Fruit fly (Drosophila melanogaster) whole organism, embryonic: ENCODE data around the gene CG11726.

ENCODE experiments used
- ATbp ChIP-seq: fragments of 200-800 bp; sonication (Bioruptor generic); optimal IDR thresholded peaks from 2 replicates; lab custom pipeline; 2017; ENCODE audit warnings: missing biosample characterization, mild to moderate bottlenecking, missing genetic modification characterization, missing genetic modification reagents
- Awh ChIP-seq: fragments of 200-800 bp; sonication (Bioruptor generic); IDR thresholded peaks from 2 replicates; pipeline ENCODE4, ENCODE4 v1.3.6; 2022; ENCODE audit warnings: missing biosample characterization, missing genetic modification characterization
- B-H1 ChIP-seq: fragments of 200-800 bp; sonication (Bioruptor generic); IDR thresholded peaks from 3 replicates; pipeline ENCODE4 v1.3.6; 2022; ENCODE audit warnings: missing biosample characterization, missing genetic modification characterization
- CG12104 ChIP-seq: fragments of 200-800 bp; sonication (Bioruptor generic); optimal IDR thresholded peaks from 3 replicates; lab custom pipeline; 2016; ENCODE audit warnings: missing biosample characterization, missing genetic modification characterization
- CG12219 ChIP-seq: fragments of 200-800 bp; sonication (Bioruptor generic); optimal IDR thresholded peaks from 3 replicates; lab custom pipeline; 2018; ENCODE audit warnings: missing biosample characterization, mild to moderate bottlenecking, missing genetic modification characterization
- CG13775 ChIP-seq: fragments of 200-800 bp; sonication (Bioruptor generic); optimal IDR thresholded peaks from 3 replicates; lab custom pipeline; 2017; ENCODE audit warnings: missing biosample characterization, mild to moderate bottlenecking, missing genetic modification characterization
- CG15073 ChIP-seq: fragments of 200-800 bp; sonication (Bioruptor generic); optimal IDR thresholded peaks from 2 replicates; lab custom pipeline; 2016; ENCODE audit warnings: missing biosample characterization, missing genetic modification characterization
- CG1603 ChIP-seq: fragments of 200-800 bp; sonication (Bioruptor generic); optimal IDR thresholded peaks from 2 replicates; lab custom pipeline; 2019; ENCODE audit warnings: missing biosample characterization, mild to moderate bottlenecking, missing genetic modification characterization, moderate library complexity
- CG18599 ChIP-seq: fragments of 200-800 bp; sonication (Bioruptor generic); optimal IDR thresholded peaks from 3 replicates; lab custom pipeline; 2017; ENCODE audit warnings: missing biosample characterization, missing genetic modification characterization, mild to moderate bottlenecking, moderate library complexity, missing genetic modification reagents
- CG2202 ChIP-seq: fragments of 200-800 bp; sonication (Bioruptor generic); optimal IDR thresholded peaks from 2 replicates; lab custom pipeline; 2018; ENCODE audit warnings: missing biosample characterization, mild to moderate bottlenecking, missing genetic modification characterization
- CG2678 ChIP-seq: fragments of 200-800 bp; sonication (Bioruptor generic); optimal IDR thresholded peaks from 3 replicates; lab custom pipeline; 2019; ENCODE audit warnings: missing biosample characterization, mild to moderate bottlenecking, missing genetic modification characterization, moderate library complexity
- CG3726 ChIP-seq: fragments of 200-800 bp; sonication (Bioruptor generic); IDR thresholded peaks from 3 replicates; pipeline ENCODE4, ENCODE4 v1.3.6; 2022; ENCODE audit warnings: missing biosample characterization, missing genetic modification characterization
- CG43689 ChIP-seq: fragments of 200-800 bp; sonication (Bioruptor generic); IDR thresholded peaks from 2 replicates; pipeline ENCODE4 v1.3.6; 2022; ENCODE audit warnings: missing biosample characterization, missing genetic modification characterization
- CG4730 ChIP-seq: fragments of 200-800 bp; sonication (Bioruptor generic); IDR thresholded peaks from 2 replicates; pipeline ENCODE4 v1.3.6; 2022; ENCODE audit warnings: missing biosample characterization, missing genetic modification characterization
- CG6272 ChIP-seq: fragments of 200-800 bp; sonication (Bioruptor generic); IDR thresholded peaks from 2 replicates; pipeline ENCODE4 v1.3.6; 2022; ENCODE audit warnings: missing biosample characterization, missing genetic modification characterization
- CG7372 ChIP-seq: fragments of 200-800 bp; sonication (Bioruptor generic); IDR thresholded peaks from 2 replicates; pipeline ENCODE4 v1.3.6; 2022; ENCODE audit warnings: missing biosample characterization, missing genetic modification characterization
- CG7556 ChIP-seq: fragments of 200-800 bp; sonication (Bioruptor generic); optimal IDR thresholded peaks from 2 replicates; lab custom pipeline; 2017; ENCODE audit warnings: missing biosample characterization, mild to moderate bottlenecking, missing genetic modification characterization
- CG8281 ChIP-seq: fragments of 200-800 bp; sonication (Bioruptor generic); optimal IDR thresholded peaks from 2 replicates; lab custom pipeline; 2018; ENCODE audit warnings: missing biosample characterization, mild to moderate bottlenecking, missing genetic modification characterization, moderate library complexity
- CG8290 ChIP-seq, 3 experiments: fragments of 200-800 bp; sonication (Bioruptor generic); optimal IDR thresholded peaks; 2 replicates each; lab custom pipeline; 2016 to 2019; ENCODE audit warnings: missing biosample characterization in 3 of 3, missing genetic modification characterization in 3 of 3, mild to moderate bottlenecking in 2 of 3, moderate library complexity in 1 of 3
- CG9727 ChIP-seq: fragments of 200-800 bp; sonication (Bioruptor generic); optimal IDR thresholded peaks from 3 replicates; lab custom pipeline; 2017; ENCODE audit warnings: missing biosample characterization, mild to moderate bottlenecking, missing genetic modification characterization
- Dbx ChIP-seq: fragments of 200-800 bp; sonication (Bioruptor generic); IDR thresholded peaks from 3 replicates; pipeline ENCODE4 v1.3.6; 2022; ENCODE audit warnings: missing biosample characterization, missing genetic modification characterization
- Eip74EF ChIP-seq, 2 experiments: fragments of 200-800 bp in 1 of 2; fragments of >200 bp in 1 of 2; sonication (Bioruptor generic) in 1 of 2; optimal IDR thresholded peaks; 2 replicates each; lab custom pipeline; 2017 to 2019; ENCODE audit warnings: missing biosample characterization in 2 of 2, missing genetic modification characterization in 2 of 2, mild to moderate bottlenecking in 1 of 2, moderate library complexity in 1 of 2
- Hmr ChIP-seq: fragments of 200-800 bp; sonication (Bioruptor generic); optimal IDR thresholded peaks from 3 replicates; lab custom pipeline; 2017; ENCODE audit warnings: mild to moderate bottlenecking, missing biosample characterization, missing genetic modification reagents, missing genetic modification characterization
- MTF-1 ChIP-seq: fragments of 200-800 bp; sonication (Bioruptor generic); optimal IDR thresholded peaks from 2 replicates; lab custom pipeline; 2018; ENCODE audit warnings: missing biosample characterization, mild to moderate bottlenecking, missing genetic modification characterization, borderline replicate concordance
- Meics ChIP-seq: fragments of 200-800 bp; sonication (Bioruptor generic); optimal IDR thresholded peaks from 2 replicates; lab custom pipeline; 2017; ENCODE audit warnings: missing biosample characterization, mild to moderate bottlenecking, missing genetic modification characterization
- Myb ChIP-seq: fragments of 200-800 bp; sonication (Bioruptor generic); optimal IDR thresholded peaks from 2 replicates; lab custom pipeline; 2016; ENCODE audit warnings: missing biosample characterization, missing genetic modification characterization
- Sox100B ChIP-seq: fragments of 200-800 bp; sonication (Bioruptor generic); optimal IDR thresholded peaks from 3 replicates; lab custom pipeline; 2018; ENCODE audit warnings: missing biosample characterization, mild to moderate bottlenecking, missing genetic modification characterization
- Stat92E ChIP-seq, 3 experiments: fragments of >200 bp in 2 of 3; fragments of 200-800 bp in 1 of 3; sonication (Bioruptor generic) in 1 of 3; optimal IDR thresholded peaks; 2 replicates each; lab custom pipeline; 2017 to 2019; ENCODE audit warnings: missing biosample characterization in 3 of 3, missing genetic modification characterization in 3 of 3, mild to moderate bottlenecking in 1 of 3, moderate library complexity in 1 of 3
- ac ChIP-seq: fragments of 200-800 bp; sonication (Bioruptor generic); optimal IDR thresholded peaks from 3 replicates; lab custom pipeline; 2017; ENCODE audit warnings: missing biosample characterization, mild to moderate bottlenecking, missing genetic modification characterization
- chif ChIP-seq, 2 experiments: fragments of 200-800 bp; sonication (Bioruptor generic); optimal IDR thresholded peaks; 3 replicates each; lab custom pipeline; 2016; ENCODE audit warnings: missing biosample characterization in 2 of 2, missing genetic modification characterization in 2 of 2
- dmrt11E ChIP-seq: fragments of 200-800 bp; sonication (Bioruptor generic); optimal IDR thresholded peaks from 3 replicates; lab custom pipeline; 2018; ENCODE audit warnings: missing biosample characterization, mild to moderate bottlenecking, missing genetic modification characterization, moderate library complexity
- dmrt99B ChIP-seq: fragments of 200-800 bp; sonication (Bioruptor generic); optimal IDR thresholded peaks from 2 replicates; lab custom pipeline; 2018; ENCODE audit warnings: missing biosample characterization, mild to moderate bottlenecking, missing genetic modification characterization, moderate library complexity
- dysf ChIP-seq: fragments of 200-800 bp; sonication (Bioruptor generic); IDR thresholded peaks from 3 replicates; pipeline ENCODE4 v1.3.6; 2022; ENCODE audit warnings: missing biosample characterization, missing genetic modification characterization
- gem ChIP-seq: fragments of 200-800 bp; sonication (Bioruptor generic); optimal IDR thresholded peaks from 2 replicates; lab custom pipeline; 2019; ENCODE audit warnings: missing biosample characterization, mild to moderate bottlenecking, missing genetic modification characterization, moderate library complexity
- inv ChIP-seq: fragments of 200-800 bp; sonication (Bioruptor generic); IDR thresholded peaks from 2 replicates; pipeline ENCODE4 v1.3.6; 2022; ENCODE audit warnings: missing biosample characterization, missing genetic modification characterization; ENCODE audit not compliant: partially characterized antibody
- kni ChIP-seq: fragments of 200-800 bp; sonication (Bioruptor generic); optimal IDR thresholded peaks from 3 replicates; lab custom pipeline; 2017; ENCODE audit warnings: mild to moderate bottlenecking, missing biosample characterization, missing genetic modification reagents, missing genetic modification characterization
- knrl ChIP-seq: fragments of 200-800 bp; sonication (Bioruptor generic); IDR thresholded peaks from 3 replicates; pipeline ENCODE4 v1.3.6; 2022; ENCODE audit warnings: missing biosample characterization, missing genetic modification characterization; ENCODE audit not compliant: partially characterized antibody
- mirr ChIP-seq: fragments of 200-800 bp; sonication (Bioruptor generic); optimal IDR thresholded peaks from 3 replicates; lab custom pipeline; 2018; ENCODE audit warnings: missing biosample characterization, mild to moderate bottlenecking, missing genetic modification characterization
- onecut ChIP-seq: fragments of 200-800 bp; sonication (Bioruptor generic); IDR thresholded peaks from 2 replicates; pipeline ENCODE4 v1.3.6; 2022; ENCODE audit warnings: missing biosample characterization, missing genetic modification characterization
- org-1 ChIP-seq: fragments of 200-800 bp; sonication (Bioruptor generic); optimal IDR thresholded peaks from 2 replicates; lab custom pipeline; 2017; ENCODE audit warnings: missing biosample characterization, missing genetic modification characterization
- otp ChIP-seq: fragments of 200-800 bp; sonication (Bioruptor generic); IDR thresholded peaks from 3 replicates; pipeline ENCODE4, ENCODE4 v1.3.6; 2022; ENCODE audit warnings: missing biosample characterization, missing genetic modification characterization
- pho ChIP-seq: fragments of 200-800 bp; sonication (Bioruptor generic); optimal IDR thresholded peaks from 2 replicates; lab custom pipeline; 2016; ENCODE audit warnings: missing biosample characterization, missing genetic modification characterization
- pros ChIP-seq: fragments of 200-800 bp; sonication (Bioruptor generic); optimal IDR thresholded peaks from 3 replicates; lab custom pipeline; 2019; ENCODE audit warnings: missing biosample characterization, mild to moderate bottlenecking, missing genetic modification characterization, moderate library complexity
- sim ChIP-seq: fragments of 200-800 bp; sonication (Bioruptor generic); IDR thresholded peaks from 2 replicates; pipeline ENCODE4 v1.3.6; 2022; ENCODE audit warnings: missing biosample characterization, missing genetic modification characterization
- trem ChIP-seq: fragments of 200-800 bp; optimal IDR thresholded peaks from 3 replicates; lab custom pipeline; 2019; ENCODE audit warnings: missing biosample characterization, mild to moderate bottlenecking, missing genetic modification characterization, moderate library complexity
- twi ChIP-seq: fragments of 200-800 bp; optimal IDR thresholded peaks from 2 replicates; lab custom pipeline; 2019; ENCODE audit warnings: missing biosample characterization, mild to moderate bottlenecking, missing genetic modification characterization, moderate library complexity

Gene CG11726

dm6 chr3L:11355429-11356327, 38.8 kb upstream of the CG11726 start (continued):
- peak; percentile 24 for TF ChIP-seq ATbp
- peak; percentile 53 for TF ChIP-seq otp (GFP tag; lab: Robert Waterston, UW)
- TF ChIP-seq CG3726, result 0 out of 3 replicates have a peak, but pooled peaks have one; percentile 47
- no peak for TF ChIP-seq CG8290 (GFP tag; optimal IDR thresholded peaks at IDR 0.05; lab: Kevin White, UChicago)
- peak in 1 of 2 experiments; percentile 35 for TF ChIP-seq CG8290 (tag; optimal IDR thresholded peaks at IDR 0.05; lab: Kevin White, UChicago)
- TF ChIP-seq Dbx (GFP tag; lab: Robert Waterston, UW), result 0 out of 3 replicates have a peak, but pooled peaks have one; percentile 36
- no peak for TF ChIP-seq trem (tag; lab: Kevin White, UChicago)
- TF ChIP-seq CG2202, result no peak
- TF ChIP-seq Hmr, result peak; percentile 0
- TF ChIP-seq CG18599 (GFP tag; lab: Kevin White, UChicago), result peak; percentile 41
- TF ChIP-seq Eip74EF (GFP tag; optimal IDR thresholded peaks at IDR 0.05; lab: Kevin White, UChicago), result no peak
- peak; percentile 5 for TF ChIP-seq Sox100B (GFP tag; lab: Kevin White, UChicago)
- peak; percentile 44 for TF ChIP-seq org-1 (GFP tag; lab: Kevin White, UChicago)
- peak; percentile 23 for TF ChIP-seq CG12104 (GFP tag; lab: Kevin White, UChicago)
- TF ChIP-seq Awh (GFP tag; lab: Robert Waterston, UW), result peak; percentile 68; the same call in 1 of the 2 replicates
- TF ChIP-seq CG13775 (GFP tag; lab: Kevin White, UChicago), result no peak
- peak; percentile 26 for TF ChIP-seq CG12219 (GFP tag; lab: Kevin White, UChicago)
- TF ChIP-seq CG4730, result no peak
- peak; percentile 38 for TF ChIP-seq CG1603
- TF ChIP-seq onecut (GFP tag; lab: Robert Waterston, UW), result 0 out of 2 replicates have a peak, but pooled peaks have one; percentile 3
- peak; percentile 13 for TF ChIP-seq CG9727
- peak; percentile 86 for TF ChIP-seq kni
- TF ChIP-seq dmrt99B (tag; lab: Kevin White, UChicago), result peak; percentile 22
- TF ChIP-seq MTF-1, result peak; percentile 18
- peak in 1 of 3 experiments; percentile 83 for TF ChIP-seq Stat92E (GFP tag; optimal IDR thresholded peaks at IDR 0.05; lab: Kevin White, UChicago)
- peak; percentile 38 for TF ChIP-seq dmrt11E (tag; lab: Kevin White, UChicago)
- no peak for TF ChIP-seq knrl (GFP tag; lab: Robert Waterston, UW)
- TF ChIP-seq dysf (GFP tag; lab: Robert Waterston, UW), result 0 out of 3 replicates have a peak, but pooled peaks have one; percentile 5
- TF ChIP-seq CG2678, result peak; percentile 19
- no peak for TF ChIP-seq twi (tag; lab: Kevin White, UChicago)
- TF ChIP-seq chif (GFP tag; optimal IDR thresholded peaks at IDR 0.05; lab: Kevin White, UChicago), result no peak
- TF ChIP-seq CG43689 (GFP tag; lab: Robert Waterston, UW), result 0 out of 2 replicates have a peak, but pooled peaks have one; percentile 22
- peak; percentile 0 for TF ChIP-seq gem (tag; lab: Kevin White, UChicago)
- no peak for TF ChIP-seq pho (GFP tag; lab: Kevin White, UChicago)
- TF ChIP-seq inv, result no peak
- TF ChIP-seq CG7372 (GFP tag; lab: Robert Waterston, UW), result no peak
- no peak for TF ChIP-seq mirr
- TF ChIP-seq CG15073 (GFP tag; lab: Kevin White, UChicago), result no peak
- TF ChIP-seq B-H1 (GFP tag; lab: Robert Waterston, UW), result peak; percentile 23; the same call in 1 of the 3 replicates
- TF ChIP-seq Myb (GFP tag; lab: Kevin White, UChicago), result no peak
- TF ChIP-seq Meics, result no peak
- 0 out of 2 replicates have a peak, but pooled peaks have one; percentile 22 for TF ChIP-seq CG6272 (GFP tag; lab: Robert Waterston, UW)
- peak; percentile 29 for TF ChIP-seq ac
- TF ChIP-seq CG8281 (tag; lab: Kevin White, UChicago), result peak; percentile 6
- no peak for TF ChIP-seq sim (GFP tag; lab: Robert Waterston, UW)
- TF ChIP-seq pros (GFP tag; lab: Kevin White, UChicago), result no peak
- peak; percentile 8 for TF ChIP-seq CG7556
